Fruit fly (Drosophila melanogaster) whole organism, adult: ENCODE measurements around the gene Spn77Ba.

Experiments
- CG11617 ChIP-seq: fragments of 200-800 bp; sonication (Bioruptor generic); optimal IDR thresholded peaks from 2 replicates; lab custom pipeline; 2017; ENCODE audit warnings: mild to moderate bottlenecking, missing biosample characterization, missing genetic modification reagents, missing genetic modification characterization
- CG12768 ChIP-seq: fragments of 200-800 bp; sonication (Bioruptor generic); optimal IDR thresholded peaks from 2 replicates; lab custom pipeline; 2017; ENCODE audit warnings: missing biosample characterization, missing genetic modification characterization, mild to moderate bottlenecking, moderate library complexity, missing genetic modification reagents
- CG1620 ChIP-seq: fragments of 200-800 bp; sonication (Bioruptor generic); optimal IDR thresholded peaks from 2 replicates; lab custom pipeline; 2016; ENCODE audit warnings: missing biosample characterization, missing genetic modification characterization
- CG7045 ChIP-seq: fragments of 200-800 bp; sonication (Bioruptor generic); optimal IDR thresholded peaks from 2 replicates; lab custom pipeline; 2017; ENCODE audit warnings: missing biosample characterization, mild to moderate bottlenecking, missing genetic modification characterization
- CG7101 ChIP-seq: fragments of 200-800 bp; sonication (Bioruptor generic); optimal IDR thresholded peaks from 2 replicates; lab custom pipeline; 2018; ENCODE audit warnings: missing biosample characterization, mild to moderate bottlenecking, missing genetic modification characterization, moderate library complexity
- Crg-1 ChIP-seq: fragments of 200-800 bp; sonication (Bioruptor generic); optimal IDR thresholded peaks from 2 replicates; lab custom pipeline; 2016; ENCODE audit warnings: missing biosample characterization, missing genetic modification characterization
- Hr96 ChIP-seq: fragments of 200-800 bp; sonication (Bioruptor generic); optimal IDR thresholded peaks from 2 replicates; lab custom pipeline; 2016; ENCODE audit warnings: missing biosample characterization, missing genetic modification characterization
- bab1 ChIP-seq: fragments of 200-800 bp; sonication (Bioruptor generic); optimal IDR thresholded peaks from 3 replicates; lab custom pipeline; 2019; ENCODE audit warnings: missing biosample characterization, mild to moderate bottlenecking, missing genetic modification characterization, moderate library complexity
- kay ChIP-seq: fragments of 200-800 bp; sonication (Bioruptor generic); peaks from one replicate; lab custom pipeline; 2016; ENCODE audit warnings: missing biosample characterization, missing genetic modification characterization, borderline replicate concordance
- pad ChIP-seq: fragments of 200-800 bp; sonication (Bioruptor generic); optimal IDR thresholded peaks from 3 replicates; lab custom pipeline; 2017; ENCODE audit warnings: missing biosample characterization, missing genetic modification characterization, mild to moderate bottlenecking, moderate library complexity, missing genetic modification reagents

Gene Spn77Ba

dm6 chr3L:20366674-20367372, 49.8 kb downstream of the Spn77Ba start, which contains the start of the genes Toll-9 and in:
Toll-9 (minus strand) TSS chr3L:20366724.
in (plus strand) TSS chr3L:20367198.
- no peak for TF ChIP-seq kay (GFP tag; lab: Kevin White, UChicago)
- TF ChIP-seq pad (GFP tag; lab: Kevin White, UChicago), result no peak
- no peak for TF ChIP-seq CG12768 (GFP tag; lab: Kevin White, UChicago)
- no peak for TF ChIP-seq Hr96
- TF ChIP-seq CG11617 (GFP tag; lab: Kevin White, UChicago), result no peak
- no peak for TF ChIP-seq Crg-1 (GFP tag; lab: Kevin White, UChicago)
- no peak for TF ChIP-seq CG1620 (GFP tag; lab: Kevin White, UChicago)
- no peak for TF ChIP-seq CG7045
- TF ChIP-seq CG7101 (tag; lab: Kevin White, UChicago), result no peak
- TF ChIP-seq bab1 (GFP tag; lab: Kevin White, UChicago), result no peak
